Fruit fly (Drosophila melanogaster): ENCODE results near the gene CG17010.

Gene CG17010

dm6 chr2L:12371740-12372139, 15.5 kb downstream of the CG17010 start:
- no peak for TF ChIP-seq acj6 (GFP tag; optimal IDR thresholded peaks at IDR 0.05)
- no peak for TF ChIP-seq dsx (GFP tag; optimal IDR thresholded peaks at IDR 0.05; ENCODE audit: poor library complexity, severe bottlenecking)
- peak; percentile 94 for TF ChIP-seq fkh (GFP tag; optimal IDR thresholded peaks at IDR 0.05)

- no peak for TF ChIP-seq Smox (GFP tag; optimal IDR thresholded peaks at IDR 0.05)
- no peak for TF ChIP-seq CG6163 (GFP tag; IDR thresholded peaks at IDR 0.05)
- no peak for TF ChIP-seq eg (GFP tag; IDR thresholded peaks at IDR 0.05)
- TF ChIP-seq fkh (GFP tag; optimal IDR thresholded peaks at IDR 0.05): peak; percentile 79
- no peak for TF ChIP-seq Sox102F (GFP tag; optimal IDR thresholded peaks at IDR 0.05)
Measured at dm6 chr2L:12372436-12372835, 16.2 kb downstream of the CG17010 start.

- TF ChIP-seq CG6792 (GFP tag; optimal IDR thresholded peaks at IDR 0.05): no peak
- TF ChIP-seq CG10631 (GFP tag; optimal IDR thresholded peaks at IDR 0.05): no peak
- TF ChIP-seq Lpt (GFP tag; optimal IDR thresholded peaks at IDR 0.05): no peak
- TF ChIP-seq acj6 (GFP tag; optimal IDR thresholded peaks at IDR 0.05): no peak
- TF ChIP-seq CG1621 (tag; optimal IDR thresholded peaks at IDR 0.05): no peak
- TF ChIP-seq spab (GFP tag; optimal IDR thresholded peaks at IDR 0.05): no peak
Measured at dm6 chr2L:12373559-12373958, 17.3 kb downstream of the CG17010 start.

- TF ChIP-seq CG6854 (GFP tag; optimal IDR thresholded peaks at IDR 0.05): no peak
- TF ChIP-seq fd59A (GFP tag; optimal IDR thresholded peaks at IDR 0.05): no peak
- TF ChIP-seq cyc (GFP tag; optimal IDR thresholded peaks at IDR 0.05): no peak
- no peak for TF ChIP-seq CG7368 (GFP tag; optimal IDR thresholded peaks at IDR 0.05)
- no peak for TF ChIP-seq OdsH (GFP tag; optimal IDR thresholded peaks at IDR 0.05)
- no peak for TF ChIP-seq fd85E (GFP tag; optimal IDR thresholded peaks at IDR 0.05)
- no peak for TF ChIP-seq dac (GFP tag; optimal IDR thresholded peaks at IDR 0.05)
- TF ChIP-seq acj6 (GFP tag; optimal IDR thresholded peaks at IDR 0.05): no peak
- no peak for TF ChIP-seq Ets96B (tag; optimal IDR thresholded peaks at IDR 0.05)
- no peak for TF ChIP-seq spab (GFP tag; optimal IDR thresholded peaks at IDR 0.05)
- TF ChIP-seq CG8632 (GFP tag; optimal IDR thresholded peaks at IDR 0.05): no peak
- no peak for TF ChIP-seq Eip75B (GFP tag; optimal IDR thresholded peaks at IDR 0.05)
Measured at dm6 chr2L:12374546-12375081, 18.4 kb downstream of the CG17010 start.

dm6 chr2L:12392406-12392805, 36.2 kb downstream of the CG17010 start:
- TF ChIP-seq Eip78C (GFP tag) (peak; percentile 72), CG9139 (GFP tag; optimal IDR thresholded peaks at IDR 0.05) (peak; percentile 1), CG1621 (tag; optimal IDR thresholded peaks at IDR 0.05) (no peak)

- TF ChIP-seq CG10669 (GFP tag; optimal IDR thresholded peaks at IDR 0.05) (no peak), svp (GFP tag) (no peak), CG32006 (GFP tag; optimal IDR thresholded peaks at IDR 0.05) (no peak), Hr39 (GFP tag; optimal IDR thresholded peaks at IDR 0.05) (no peak), CG3032 (tag; optimal IDR thresholded peaks at IDR 0.05) (no peak), Hr4 (GFP tag; optimal IDR thresholded peaks at IDR 0.05) (no peak), vri (GFP tag; optimal IDR thresholded peaks at IDR 0.05) (no peak), CG6276 (GFP tag; optimal IDR thresholded peaks at IDR 0.05) (no peak), CG31627 (GFP tag; optimal IDR thresholded peaks at IDR 0.05) (no peak), CG8119 (GFP tag; IDR thresholded peaks at IDR 0.05) (no peak), Sox15 (GFP tag; optimal IDR thresholded peaks at IDR 0.05) (no peak), fkh (GFP tag; optimal IDR thresholded peaks at IDR 0.05) (no peak), dsx (GFP tag; optimal IDR thresholded peaks at IDR 0.05; ENCODE audit: poor library complexity, severe bottlenecking) (no peak), topi (GFP tag; optimal IDR thresholded peaks at IDR 0.05) (no peak), CG6854 (GFP tag; optimal IDR thresholded peaks at IDR 0.05) (no peak), esn (GFP tag; optimal IDR thresholded peaks at IDR 0.05) (no peak), Ets21C (GFP tag; optimal IDR thresholded peaks at IDR 0.05) (no peak)
Measured at dm6 chr2L:12397974-12398373, 41.7 kb downstream of the CG17010 start, which contains the start of gene Pkd2. TSS of gene Pkd2 (plus strand) at chr2L:12398274.
